Worm (Caenorhabditis elegans) whole organism, young adult: ENCODE results near the gene nlp-51.
A peak's percentile ranks its signal among the peaks of the same experiment; 100 is the strongest.

Source experiments
- B0019.2 ChIP-seq: fragments of 200-800 bp; sonication (Bioruptor generic); conservative IDR thresholded peaks from 2 replicates; pipeline ENCODE4 v1.3.6; 2022; ENCODE audit warnings: missing genetic modification reagents, missing genetic modification characterization, missing compliant biosample characterization
- C06A6.2 ChIP-seq: fragments of 200-800 bp; sonication (Bioruptor generic); conservative IDR thresholded peaks from 2 replicates; pipeline ENCODE4 v1.3.6; 2022; ENCODE audit warnings: missing genetic modification characterization, missing compliant biosample characterization
- D2030.7 ChIP-seq: fragments of 200-800 bp; sonication (Bioruptor generic); IDR thresholded peaks from 2 replicates; pipeline ENCODE4 v1.3.6; 2022; ENCODE audit warnings: missing genetic modification reagents, missing genetic modification characterization, missing compliant biosample characterization
- F39B2.1 ChIP-seq: fragments of 200-800 bp; sonication (Bioruptor generic); IDR thresholded peaks from 2 replicates; pipeline ENCODE4 v1.3.6; 2022; ENCODE audit warnings: missing genetic modification reagents, missing genetic modification characterization, missing compliant biosample characterization
- F49E8.2 ChIP-seq: sonication (generic microtip); optimal IDR thresholded peaks from 3 replicates; lab custom pipeline; 2017; ENCODE audit warnings: missing genetic modification characterization, mild to moderate bottlenecking, missing compliant biosample characterization, antibody characterized with exemption, moderate library complexity; ENCODE audit not compliant: insufficient read depth
- F57A8.1 ChIP-seq: fragments of 200-800 bp; sonication (Bioruptor generic); optimal IDR thresholded peaks from 2 replicates; lab custom pipeline; 2018; ENCODE audit warnings: mild to moderate bottlenecking, missing genetic modification characterization, moderate library complexity, missing compliant biosample characterization
- K11D2.4 ChIP-seq: fragments of 200-800 bp; sonication (Bioruptor generic); IDR thresholded peaks from 2 replicates; pipeline ENCODE4 v1.3.6; 2022; ENCODE audit warnings: missing genetic modification reagents, missing genetic modification characterization, missing compliant biosample characterization
- K12H6.12 ChIP-seq: fragments of 200-800 bp; sonication (Bioruptor generic); optimal IDR thresholded peaks from 2 replicates; lab custom pipeline; 2018; ENCODE audit warnings: mild to moderate bottlenecking, missing genetic modification characterization, missing compliant biosample characterization
- T26A5.8 ChIP-seq: sonication (generic microtip); optimal IDR thresholded peaks from 2 replicates; lab custom pipeline; 2016; ENCODE audit warnings: missing genetic modification characterization, missing compliant biosample characterization
- Y53F4B.3 ChIP-seq: fragments of 200-800 bp; sonication (Bioruptor generic); IDR thresholded peaks from 2 replicates; pipeline ENCODE4 v1.3.6; 2022; ENCODE audit warnings: missing genetic modification reagents, missing genetic modification characterization, missing compliant biosample characterization
- Y79H2A.3 ChIP-seq: fragments of 200-800 bp; sonication (Bioruptor generic); conservative IDR thresholded peaks from 2 replicates; pipeline ENCODE4 v1.3.6; 2022; ENCODE audit warnings: missing genetic modification reagents, missing genetic modification characterization, missing compliant biosample characterization
- ZK185.1 ChIP-seq: sonication (generic microtip); optimal IDR thresholded peaks from 2 replicates; lab custom pipeline; 2016; ENCODE audit warnings: mild to moderate bottlenecking, missing genetic modification characterization, missing compliant biosample characterization; ENCODE audit not compliant: poor library complexity, severe bottlenecking
- aptf-2 ChIP-seq: fragments of 200-800 bp; sonication (Bioruptor generic); conservative IDR thresholded peaks from 2 replicates; pipeline ENCODE4 v1.3.6; 2022; ENCODE audit warnings: missing genetic modification reagents, missing genetic modification characterization, missing compliant biosample characterization
- attf-6 ChIP-seq: fragments of 200-800 bp; sonication (Bioruptor generic); IDR thresholded peaks from 2 replicates; pipeline ENCODE4 v1.3.6; 2022; ENCODE audit warnings: missing genetic modification reagents, missing genetic modification characterization, missing compliant biosample characterization
- bed-1 ChIP-seq: fragments of 200-800 bp; sonication (Bioruptor generic); IDR thresholded peaks from 2 replicates; pipeline ENCODE4 v1.3.6; 2022; ENCODE audit warnings: missing genetic modification reagents, missing genetic modification characterization, missing compliant biosample characterization
- ccch-3 ChIP-seq: fragments of 200-800 bp; sonication (Bioruptor generic); optimal IDR thresholded peaks from 2 replicates; lab custom pipeline; 2018; ENCODE audit warnings: mild to moderate bottlenecking, missing genetic modification characterization, missing compliant biosample characterization
- ceh-100 ChIP-seq: fragments of 200-800 bp; sonication (Bioruptor generic); IDR thresholded peaks from 2 replicates; pipeline ENCODE4 v1.3.6; 2022; ENCODE audit warnings: missing genetic modification reagents, missing genetic modification characterization, missing compliant biosample characterization
- ceh-58 ChIP-seq: fragments of 200-800 bp; sonication (Bioruptor generic); IDR thresholded peaks from 2 replicates; pipeline ENCODE4 v1.3.6; 2022; ENCODE audit warnings: missing genetic modification characterization, missing compliant biosample characterization
- ceh-91 ChIP-seq: fragments of 200-800 bp; sonication (Bioruptor generic); IDR thresholded peaks from 2 replicates; pipeline ENCODE4 v1.3.6; 2022; ENCODE audit warnings: missing genetic modification reagents, missing genetic modification characterization, missing compliant biosample characterization
- chd-7 ChIP-seq: sonication (generic microtip); optimal IDR thresholded peaks from 2 replicates; lab custom pipeline; 2016; ENCODE audit warnings: mild to moderate bottlenecking, missing genetic modification characterization, moderate library complexity, missing compliant biosample characterization
- die-1 ChIP-seq: sonication (generic microtip); optimal IDR thresholded peaks from 2 replicates; lab custom pipeline; 2016; ENCODE audit warnings: missing genotype, mild to moderate bottlenecking, missing genetic modification characterization, missing compliant biosample characterization
- dox-1 ChIP-seq: fragments of 200-800 bp; sonication (Bioruptor generic); IDR thresholded peaks from 2 replicates; pipeline ENCODE4 v1.3.6; 2022; ENCODE audit warnings: missing genetic modification reagents, missing genetic modification characterization, missing compliant biosample characterization
- egl-44 ChIP-seq: fragments of 200-800 bp; sonication (Bioruptor generic); IDR thresholded peaks from 2 replicates; pipeline ENCODE4 v1.3.6; 2022; ENCODE audit warnings: missing genetic modification reagents, missing genetic modification characterization, missing compliant biosample characterization
- fkh-3 ChIP-seq: sonication (generic microtip); optimal IDR thresholded peaks from 2 replicates; lab custom pipeline; 2016; ENCODE audit warnings: mild to moderate bottlenecking, missing genetic modification characterization, missing compliant biosample characterization
- gei-17 ChIP-seq: fragments of 200-800 bp; sonication (Bioruptor generic); optimal IDR thresholded peaks from 2 replicates; lab custom pipeline; 2018; ENCODE audit warnings: mild to moderate bottlenecking, missing genetic modification characterization, missing compliant biosample characterization
- hlh-26 ChIP-seq: fragments of 200-800 bp; sonication (Bioruptor generic); conservative IDR thresholded peaks from 2 replicates; pipeline ENCODE4 v1.3.6; 2022; ENCODE audit warnings: missing genetic modification reagents, missing genetic modification characterization, missing compliant biosample characterization
- hmg-1.2 ChIP-seq: fragments of 200-800 bp; sonication (Bioruptor generic); IDR thresholded peaks from 2 replicates; pipeline ENCODE4 v1.3.6; 2022; ENCODE audit warnings: missing genetic modification reagents, missing genetic modification characterization, missing compliant biosample characterization
- let-607 ChIP-seq, 2 experiments: fragments of 200-800 bp in 1 of 2; sonication (Bioruptor generic) in 1 of 2; sonication (generic microtip) in 1 of 2; optimal IDR thresholded peaks; 2 replicates each; lab custom pipeline; 2016 to 2018; ENCODE audit warnings: mild to moderate bottlenecking in 2 of 2, missing compliant biosample characterization in 2 of 2, missing genetic modification characterization in 2 of 2, moderate library complexity in 2 of 2, missing genotype in 1 of 2
- lsl-1 ChIP-seq: fragments of 200-800 bp; sonication (Bioruptor generic); optimal IDR thresholded peaks from 2 replicates; lab custom pipeline; 2018; ENCODE audit warnings: mild to moderate bottlenecking, missing genetic modification characterization, moderate library complexity, missing compliant biosample characterization
- mcd-1 ChIP-seq: fragments of 200-800 bp; sonication (Bioruptor generic); IDR thresholded peaks from 2 replicates; pipeline ENCODE4 v1.3.6; 2022; ENCODE audit warnings: missing genetic modification reagents, missing genetic modification characterization, missing compliant biosample characterization
- mes-4 ChIP-seq: sonication (generic microtip); optimal IDR thresholded peaks from 2 replicates; lab custom pipeline; 2016; ENCODE audit warnings: missing genotype, missing genetic modification characterization, missing compliant biosample characterization
- mxl-1 ChIP-seq: sonication (generic microtip); optimal IDR thresholded peaks from 2 replicates; lab custom pipeline; 2016; ENCODE audit warnings: missing genetic modification characterization, missing compliant biosample characterization
- nfya-1 ChIP-seq: sonication (generic microtip); optimal IDR thresholded peaks from 2 replicates; lab custom pipeline; 2017; ENCODE audit warnings: antibody characterized with exemption, missing compliant biosample characterization, missing genetic modification characterization, borderline replicate concordance; ENCODE audit not compliant: insufficient read depth
- nhr-27 ChIP-seq: fragments of 200-800 bp; sonication (Bioruptor generic); optimal IDR thresholded peaks from 2 replicates; lab custom pipeline; 2018; ENCODE audit warnings: mild to moderate bottlenecking, missing genetic modification characterization, moderate library complexity, missing compliant biosample characterization
- pbrm-1 ChIP-seq: fragments of 200-800 bp; sonication (Bioruptor generic); IDR thresholded peaks from 2 replicates; pipeline ENCODE4 v1.3.6; 2022; ENCODE audit warnings: missing genetic modification reagents, missing genetic modification characterization, missing compliant biosample characterization
- rcor-1 ChIP-seq: fragments of 200-800 bp; sonication (Bioruptor generic); IDR thresholded peaks from 2 replicates; pipeline ENCODE4 v1.3.6; 2022; ENCODE audit warnings: missing genetic modification reagents, missing genetic modification characterization, missing compliant biosample characterization
- sdz-38 ChIP-seq: sonication (generic microtip); optimal IDR thresholded peaks from 2 replicates; lab custom pipeline; 2016; ENCODE audit warnings: missing genotype, missing genetic modification characterization, missing compliant biosample characterization
- snpc-4 ChIP-seq, 5 experiments: fragments of 150-350 bp in 1 of 5; sonication (generic microtip) in 4 of 5; optimal IDR thresholded peaks; 2 replicates each; lab custom pipeline; 2014 to 2018; ENCODE audit warnings: missing genetic modification characterization in 5 of 5, missing biosample characterization in 3 of 5, antibody characterized with exemption in 2 of 5, mild to moderate bottlenecking in 2 of 5, missing compliant biosample characterization in 2 of 5, missing genotype in 2 of 5, moderate library complexity in 2 of 5, missing genetic modification reagents in 1 of 5
- sptf-2 ChIP-seq: fragments of 200-800 bp; sonication (Bioruptor generic); optimal IDR thresholded peaks from 2 replicates; lab custom pipeline; 2018; ENCODE audit warnings: mild to moderate bottlenecking, missing genetic modification characterization, missing compliant biosample characterization
- tbp1 ChIP-seq: fragments of 200-800 bp; sonication (Bioruptor generic); optimal IDR thresholded peaks from 2 replicates; lab custom pipeline; 2018; ENCODE audit warnings: mild to moderate bottlenecking, missing genetic modification characterization, missing compliant biosample characterization
- unc-62 ChIP-seq: fragments of 150-350 bp; optimal IDR thresholded peaks from 2 replicates; lab custom pipeline; 2014; ENCODE audit warnings: missing biosample characterization, missing genetic modification reagents, missing genetic modification characterization
- zfh-2 ChIP-seq: fragments of 200-800 bp; sonication (Bioruptor generic); conservative IDR thresholded peaks from 2 replicates; pipeline ENCODE4 v1.3.6; 2022; ENCODE audit warnings: missing genetic modification reagents, missing genetic modification characterization, missing compliant biosample characterization
- ztf-18 ChIP-seq: sonication (generic microtip); optimal IDR thresholded peaks from 2 replicates; lab custom pipeline; 2016; ENCODE audit warnings: missing genotype, mild to moderate bottlenecking, missing genetic modification characterization, missing compliant biosample characterization
- ztf-22 ChIP-seq: fragments of 200-800 bp; sonication (Bioruptor generic); optimal IDR thresholded peaks from 2 replicates; lab custom pipeline; 2018; ENCODE audit warnings: mild to moderate bottlenecking, missing genetic modification characterization, moderate library complexity, missing compliant biosample characterization
- ztf-28 ChIP-seq: fragments of 200-800 bp; sonication (Bioruptor generic); IDR thresholded peaks from 2 replicates; pipeline ENCODE4 v1.3.6; 2022; ENCODE audit warnings: missing genetic modification reagents, missing genetic modification characterization, missing compliant biosample characterization
- ztf-3 ChIP-seq: fragments of 200-800 bp; sonication (Bioruptor generic); optimal IDR thresholded peaks from 2 replicates; lab custom pipeline; 2018; ENCODE audit warnings: mild to moderate bottlenecking, missing genetic modification characterization, missing compliant biosample characterization

Gene nlp-51

DNA sequence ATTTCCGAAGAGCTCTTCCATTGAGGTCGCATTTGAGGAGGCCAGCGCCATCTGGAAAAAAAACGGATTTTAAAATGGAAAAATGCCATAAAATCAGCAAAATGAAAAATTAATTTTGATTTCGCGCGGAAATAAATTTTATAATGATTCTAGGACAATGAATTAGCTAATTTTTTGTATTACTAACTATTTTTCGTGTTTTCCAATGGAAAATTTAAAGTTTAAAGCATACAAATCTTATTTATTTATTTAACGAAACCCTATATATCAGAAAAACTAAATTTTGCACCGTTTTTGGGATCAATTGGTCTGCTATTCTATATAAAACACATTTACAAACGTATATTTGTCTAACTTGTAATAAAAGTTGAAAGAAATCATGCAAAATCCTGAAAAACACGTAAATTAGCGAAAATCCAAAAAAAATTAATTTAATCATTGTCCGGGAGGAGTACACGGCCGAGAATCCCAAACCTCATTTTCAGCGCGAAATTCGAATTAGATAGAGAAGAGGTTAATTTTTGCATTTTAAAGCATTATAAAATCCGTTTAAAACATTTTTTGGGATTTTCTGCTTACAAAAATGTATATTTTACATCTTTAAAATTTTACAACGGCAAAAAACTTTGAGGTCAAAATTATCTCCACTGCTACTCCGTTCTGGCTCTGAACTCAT, 29.2 kb downstream of the nlp-51 start, which contains the start of gene C47G2.3 (continued):
- TF ChIP-seq B0019.2 (GFP tag; lab: Robert Waterston, UW) (no peak), C06A6.2 (GFP tag; lab: Robert Waterston, UW) (no peak), zfh-2 (GFP tag; lab: Robert Waterston, UW) (no peak), bed-1 (no peak), aptf-2 (GFP tag; lab: Robert Waterston, UW) (no peak), hmg-1.2 (0 out of 2 replicates have a peak, but pooled peaks have one; percentile 8), K11D2.4 (no peak), nfya-1 (tag; lab: Kevin White, UChicago) (no peak), chd-7 (no peak), K12H6.12 (tag; lab: Kevin White, UChicago) (no peak), die-1 (tag; lab: Kevin White, UChicago) (no peak), let-607 (tag; optimal IDR thresholded peaks at IDR 0.05; lab: Kevin White, UChicago) (peak in 1 of 2 experiments; percentile 51), rcor-1 (GFP tag; lab: Robert Waterston, UW) (0 out of 2 replicates have a peak, but pooled peaks have one; percentile 39), unc-62 (GFP tag; lab: Kevin White, UChicago) (no peak), T26A5.8 (tag; lab: Kevin White, UChicago) (no peak), hlh-26 (GFP tag; lab: Robert Waterston, UW) (no peak), attf-6 (no peak), sdz-38 (no peak), pbrm-1 (GFP tag; lab: Robert Waterston, UW) (no peak), F57A8.1 (GFP tag; lab: Kevin White, UChicago) (no peak), ztf-22 (GFP tag; lab: Kevin White, UChicago) (no peak), ccch-3 (peak; percentile 13), ceh-100 (GFP tag; lab: Robert Waterston, UW) (no peak), mes-4 (tag; lab: Kevin White, UChicago) (no peak), ztf-18 (tag; lab: Kevin White, UChicago) (peak; percentile 20), lsl-1 (GFP tag; lab: Kevin White, UChicago) (peak; percentile 49), F39B2.1 (GFP tag; lab: Robert Waterston, UW) (0 out of 2 replicates have a peak, but pooled peaks have one; percentile 3), Y79H2A.3 (GFP tag; lab: Robert Waterston, UW) (no peak), mxl-1 (tag; lab: Kevin White, UChicago) (no peak), ztf-28 (no peak), gei-17 (GFP tag; lab: Kevin White, UChicago) (no peak), dox-1 (GFP tag; lab: Robert Waterston, UW) (peak; percentile 31; the same call in 1 of the 2 replicates), D2030.7 (peak; percentile 56), nhr-27 (tag; lab: Kevin White, UChicago) (no peak), sptf-2 (GFP tag; lab: Kevin White, UChicago) (no peak), F49E8.2 (no peak), fkh-3 (tag; lab: Kevin White, UChicago) (no peak), egl-44 (GFP tag; lab: Robert Waterston, UW) (no peak), snpc-4 (GFP tag; optimal IDR thresholded peaks at IDR 0.05; lab: Kevin White, UChicago) (peak; percentile 25), snpc-4 (tag; optimal IDR thresholded peaks at IDR 0.05; lab: Kevin White, UChicago) (peak in 2 of 4 experiments; percentile 45 to 49), mcd-1 (GFP tag; lab: Robert Waterston, UW) (peak; percentile 66), ceh-91 (peak; percentile 49; the same call in 1 of the 2 replicates), Y53F4B.3 (GFP tag; lab: Robert Waterston, UW) (no peak), ceh-58 (GFP tag; lab: Robert Waterston, UW) (no peak), tbp1 (GFP tag; lab: Kevin White, UChicago) (peak; percentile 18), ztf-3 (no peak), ZK185.1 (tag; lab: Kevin White, UChicago) (peak; percentile 77)
